Worm (Caenorhabditis elegans): Measurements from ENCODE around the gene scrm-3.

Gene scrm-3

ce11 chrV:3391005-3391404 lies 34.0 kb upstream of the scrm-3 start:
- peak; percentile 58; the same call in 1 of the 2 replicates for TF ChIP-seq hmg-1.2 (GFP tag; IDR thresholded peaks at IDR 0.05)
- 0 out of 2 replicates have a peak, but pooled peaks have one; percentile 47 for TF ChIP-seq nfyb-1 (GFP tag; IDR thresholded peaks at IDR 0.05)
- no peak for TF ChIP-seq C17E4.6 (GFP tag; IDR thresholded peaks at IDR 0.05)
- TF ChIP-seq atf-7 (tag; optimal IDR thresholded peaks at IDR 0.05) = peak; percentile 16
- TF ChIP-seq tbp1 (GFP tag; optimal IDR thresholded peaks at IDR 0.05) = peak; percentile 12
- no peak for TF ChIP-seq snpc-4 (GFP tag; optimal IDR thresholded peaks at IDR 0.05)
- peak in 1 of 4 experiments; percentile 36 for TF ChIP-seq snpc-4 (tag; optimal IDR thresholded peaks at IDR 0.05)
- 0 out of 2 replicates have a peak, but pooled peaks have one; percentile 66 for TF ChIP-seq K11D2.4 (GFP tag; IDR thresholded peaks at IDR 0.05)
- peak; percentile 37; the same call in 1 of the 2 replicates for TF ChIP-seq mcd-1 (GFP tag; IDR thresholded peaks at IDR 0.05)
- no peak for TF ChIP-seq ekl-4 (GFP tag; IDR thresholded peaks at IDR 0.05)
- TF ChIP-seq D2030.7 (GFP tag; IDR thresholded peaks at IDR 0.05) = no peak
- TF ChIP-seq somi-1 (GFP tag; optimal IDR thresholded peaks at IDR 0.05) = peak; percentile 78
- peak; percentile 53 for TF ChIP-seq ztf-26 (tag; optimal IDR thresholded peaks at IDR 0.05)
- peak in 1 of 3 experiments; percentile 72 for TF ChIP-seq lin-35 (GFP tag; optimal IDR thresholded peaks at IDR 0.05)
- TF ChIP-seq C06A6.2 (GFP tag; conservative IDR thresholded peaks at IDR 0.05) = peak; percentile 44; the same call in 1 of the 2 replicates
- TF ChIP-seq ccch-3 (GFP tag; optimal IDR thresholded peaks at IDR 0.05) = no peak
- peak; percentile 27 for TF ChIP-seq ceh-27 (GFP tag; optimal IDR thresholded peaks at IDR 0.05)
- TF ChIP-seq nhr-80 (tag; optimal IDR thresholded peaks at IDR 0.05) = peak; percentile 75
- TF ChIP-seq attf-5 (GFP tag; optimal IDR thresholded peaks at IDR 0.05) = peak; percentile 54

- peak; percentile 83 for TF ChIP-seq nhr-80 (tag; optimal IDR thresholded peaks at IDR 0.05)
- TF ChIP-seq ztf-28 (GFP tag; IDR thresholded peaks at IDR 0.05) = no peak
- no peak for TF ChIP-seq aptf-2 (GFP tag; conservative IDR thresholded peaks at IDR 0.05)
- peak; percentile 60 for TF ChIP-seq dox-1 (GFP tag; IDR thresholded peaks at IDR 0.05)
- TF ChIP-seq let-526 (GFP tag; IDR thresholded peaks at IDR 0.05) = no peak
- TF ChIP-seq zfh-2 (GFP tag; conservative IDR thresholded peaks at IDR 0.05) = peak; percentile 42; the same call in 1 of the 2 replicates
- no peak for TF ChIP-seq C17E4.6 (GFP tag; IDR thresholded peaks at IDR 0.05)
- no peak for TF ChIP-seq zim-3 (tag; optimal IDR thresholded peaks at IDR 0.05)
- TF ChIP-seq mel-28 (tag; optimal IDR thresholded peaks at IDR 0.05; ENCODE audit: borderline replicate concordance) = no peak
- TF ChIP-seq snpc-4 (GFP tag; optimal IDR thresholded peaks at IDR 0.05) = no peak
- TF ChIP-seq snpc-4 (tag; optimal IDR thresholded peaks at IDR 0.05) = peak in 1 of 4 experiments; percentile 19
- peak; percentile 37 for TF ChIP-seq attf-5 (GFP tag; optimal IDR thresholded peaks at IDR 0.05)
- peak; percentile 60 for TF ChIP-seq hmg-1.2 (GFP tag; IDR thresholded peaks at IDR 0.05)
- no peak for TF ChIP-seq egrh-3 (GFP tag; IDR thresholded peaks at IDR 0.05)
- TF ChIP-seq D2030.7 (GFP tag; IDR thresholded peaks at IDR 0.05) = no peak
- TF ChIP-seq sea-2 (GFP tag; IDR thresholded peaks at IDR 0.05) = no peak
- TF ChIP-seq fkh-3 (tag; optimal IDR thresholded peaks at IDR 0.05) = no peak
- TF ChIP-seq Y56A3A.18 (GFP tag; IDR thresholded peaks at IDR 0.05) = 0 out of 2 replicates have a peak, but pooled peaks have one; percentile 12
- no peak for TF ChIP-seq hrde-1 (tag; optimal IDR thresholded peaks at IDR 0.05; ENCODE audit: borderline replicate concordance)
Observed at ce11 chrV:3388299-3388698, 31.3 kb upstream of the scrm-3 start.

- no peak for TF ChIP-seq chd-7 (tag; optimal IDR thresholded peaks at IDR 0.05)
- TF ChIP-seq F22D6.2 (tag; optimal IDR thresholded peaks at IDR 0.05) = no peak
- TF ChIP-seq B0035.1 (tag; optimal IDR thresholded peaks at IDR 0.05) = no peak
- TF ChIP-seq snpc-1.1 (tag; optimal IDR thresholded peaks at IDR 0.05; ENCODE audit: insufficient read depth) = no peak
- no peak for TF ChIP-seq ztf-6 (GFP tag; IDR thresholded peaks at IDR 0.05)
- TF ChIP-seq atf-7 (tag; optimal IDR thresholded peaks at IDR 0.05) = no peak
- no peak for TF ChIP-seq nhr-90 (tag; optimal IDR thresholded peaks at IDR 0.05)
- TF ChIP-seq mcd-1 (GFP tag; IDR thresholded peaks at IDR 0.05) = no peak
- TF ChIP-seq F49E8.2 (tag; optimal IDR thresholded peaks at IDR 0.05; ENCODE audit: insufficient read depth) = no peak
Observed at ce11 chrV:3376973-3377372, 20.0 kb upstream of the scrm-3 start, which contains the start of gene srbc-2. TSS of gene srbc-2 (minus strand) at chrV:3377073.
